Fruit fly (Drosophila melanogaster) whole organism, embryonic: Measurements from ENCODE around the gene Ndfip.

Source experiments
- Antp ChIP-seq: fragments of 200-800 bp; sonication (Bioruptor generic); optimal IDR thresholded peaks from 3 replicates; lab custom pipeline; 2016; ENCODE audit warnings: missing biosample characterization, missing genetic modification characterization
- Bdp1 ChIP-seq: fragments of 200-800 bp; sonication (Bioruptor generic); optimal IDR thresholded peaks from 3 replicates; lab custom pipeline; 2016; ENCODE audit warnings: missing biosample characterization, missing genetic modification characterization
- CG1024 ChIP-seq: fragments of 200-800 bp; sonication (Bioruptor generic); IDR thresholded peaks from 2 replicates; pipeline ENCODE4 v1.3.6; 2022; ENCODE audit warnings: missing biosample characterization, missing genetic modification characterization
- CG10267 ChIP-seq: fragments of 200-800 bp; sonication (Bioruptor generic); optimal IDR thresholded peaks from 2 replicates; lab custom pipeline; 2018; ENCODE audit warnings: missing biosample characterization, mild to moderate bottlenecking, missing genetic modification characterization, moderate library complexity
- CG11456 ChIP-seq: fragments of 200-800 bp; sonication (Bioruptor generic); IDR thresholded peaks from 3 replicates; pipeline ENCODE4 v1.3.6; 2022; ENCODE audit warnings: missing biosample characterization, missing genetic modification characterization
- CG11504 ChIP-seq: fragments of 200-800 bp; sonication (Bioruptor generic); optimal IDR thresholded peaks from 3 replicates; lab custom pipeline; 2019; ENCODE audit warnings: missing biosample characterization, mild to moderate bottlenecking, missing genetic modification characterization, moderate library complexity
- CG12299 ChIP-seq: fragments of 200-800 bp; sonication (Bioruptor generic); optimal IDR thresholded peaks from 2 replicates; lab custom pipeline; 2018; ENCODE audit warnings: missing biosample characterization, mild to moderate bottlenecking, missing genetic modification characterization
- CG12744 ChIP-seq: fragments of 200-800 bp; sonication (Bioruptor generic); optimal IDR thresholded peaks from 2 replicates; lab custom pipeline; 2016; ENCODE audit warnings: missing biosample characterization, missing genetic modification characterization
- CG13894 ChIP-seq: fragments of 200-800 bp; sonication (Bioruptor generic); optimal IDR thresholded peaks from 3 replicates; lab custom pipeline; 2018; ENCODE audit warnings: missing biosample characterization, mild to moderate bottlenecking, missing genetic modification characterization, moderate library complexity
- CG14710 ChIP-seq: fragments of 200-800 bp; sonication (Bioruptor generic); optimal IDR thresholded peaks from 3 replicates; lab custom pipeline; 2019; ENCODE audit warnings: missing biosample characterization, mild to moderate bottlenecking, missing genetic modification characterization, moderate library complexity
- CG15479 ChIP-seq: fragments of 200-800 bp; sonication (Bioruptor generic); optimal IDR thresholded peaks from 3 replicates; lab custom pipeline; 2019; ENCODE audit warnings: missing biosample characterization, mild to moderate bottlenecking, missing genetic modification characterization, moderate library complexity
- CG16815 ChIP-seq: fragments of 200-800 bp; sonication (Bioruptor generic); optimal IDR thresholded peaks from 3 replicates; lab custom pipeline; 2017; ENCODE audit warnings: missing biosample characterization, mild to moderate bottlenecking, missing genetic modification characterization
- CG17568 ChIP-seq: fragments of 200-800 bp; sonication (Bioruptor generic); optimal IDR thresholded peaks from 2 replicates; lab custom pipeline; 2018; ENCODE audit warnings: missing biosample characterization, mild to moderate bottlenecking, missing genetic modification characterization, moderate library complexity
- CG2116 ChIP-seq: fragments of 200-800 bp; sonication (Bioruptor generic); optimal IDR thresholded peaks from 3 replicates; lab custom pipeline; 2018; ENCODE audit warnings: missing biosample characterization, mild to moderate bottlenecking, missing genetic modification characterization
- CG3065 ChIP-seq: fragments of 200-800 bp; sonication (Bioruptor generic); optimal IDR thresholded peaks from 2 replicates; lab custom pipeline; 2016; ENCODE audit warnings: missing biosample characterization, missing genetic modification characterization
- CG31388 ChIP-seq: fragments of 200-800 bp; sonication (Bioruptor generic); optimal IDR thresholded peaks from 2 replicates; lab custom pipeline; 2016; ENCODE audit warnings: missing biosample characterization, missing genetic modification characterization
- CG32532 ChIP-seq: fragments of 200-800 bp; sonication (Bioruptor generic); IDR thresholded peaks from 2 replicates; pipeline ENCODE4 v1.3.6; 2022; ENCODE audit warnings: missing biosample characterization, missing genetic modification characterization
- CG3847 ChIP-seq: fragments of 200-800 bp; sonication (Bioruptor generic); IDR thresholded peaks from 2 replicates; pipeline ENCODE4 v1.3.6; 2022; ENCODE audit warnings: missing biosample characterization, missing genetic modification characterization
- CG4424 ChIP-seq: fragments of 200-800 bp; sonication (Bioruptor generic); optimal IDR thresholded peaks from 3 replicates; lab custom pipeline; 2016; ENCODE audit warnings: missing biosample characterization, missing genetic modification characterization
- CG4820 ChIP-seq: fragments of 200-800 bp; sonication (Bioruptor generic); optimal IDR thresholded peaks from 3 replicates; lab custom pipeline; 2016; ENCODE audit warnings: missing biosample characterization, missing genetic modification characterization
- CG5245 ChIP-seq: fragments of 200-800 bp; sonication (Bioruptor generic); optimal IDR thresholded peaks from 3 replicates; lab custom pipeline; 2016; ENCODE audit warnings: missing biosample characterization, missing genetic modification characterization
- CG6813 ChIP-seq: fragments of 200-800 bp; sonication (Bioruptor generic); optimal IDR thresholded peaks from 2 replicates; lab custom pipeline; 2017; ENCODE audit warnings: missing biosample characterization, missing genetic modification characterization, mild to moderate bottlenecking, moderate library complexity, missing genetic modification reagents
- CG7556 ChIP-seq: fragments of 200-800 bp; sonication (Bioruptor generic); optimal IDR thresholded peaks from 2 replicates; lab custom pipeline; 2017; ENCODE audit warnings: missing biosample characterization, mild to moderate bottlenecking, missing genetic modification characterization
- CG7786 ChIP-seq: fragments of 200-800 bp; sonication (Bioruptor generic); optimal IDR thresholded peaks from 2 replicates; lab custom pipeline; 2016; ENCODE audit warnings: missing biosample characterization, missing genetic modification characterization
- CG7963 ChIP-seq: fragments of 200-800 bp; sonication (Bioruptor generic); IDR thresholded peaks from 3 replicates; pipeline ENCODE4 v1.3.6; 2022; ENCODE audit warnings: missing biosample characterization, missing genetic modification characterization; ENCODE audit not compliant: partially characterized antibody
- CG8478 ChIP-seq: fragments of >200 bp; optimal IDR thresholded peaks from 2 replicates; lab custom pipeline; 2018
- CG9797 ChIP-seq: fragments of 200-800 bp; sonication (Bioruptor generic); optimal IDR thresholded peaks from 3 replicates; lab custom pipeline; 2018; ENCODE audit warnings: missing biosample characterization, mild to moderate bottlenecking, missing genetic modification characterization
- CHES-1-like ChIP-seq: fragments of 200-800 bp; sonication (Bioruptor generic); optimal IDR thresholded peaks from 2 replicates; lab custom pipeline; 2016; ENCODE audit warnings: missing biosample characterization, missing genetic modification characterization
- Camta ChIP-seq: fragments of 200-800 bp; sonication (Bioruptor generic); optimal IDR thresholded peaks from 2 replicates; lab custom pipeline; 2016; ENCODE audit warnings: missing biosample characterization, missing genetic modification characterization
- Dip3 ChIP-seq: fragments of 200-800 bp; sonication (Bioruptor generic); optimal IDR thresholded peaks from 3 replicates; lab custom pipeline; 2016; ENCODE audit warnings: missing biosample characterization, missing genetic modification characterization
- Doc2 ChIP-seq: fragments of 200-800 bp; sonication (Bioruptor generic); IDR thresholded peaks from 2 replicates; pipeline ENCODE4 v1.3.6; 2022; ENCODE audit warnings: missing biosample characterization, missing genetic modification characterization
- Eip74EF ChIP-seq, 2 experiments: fragments of 200-800 bp in 1 of 2; fragments of >200 bp in 1 of 2; sonication (Bioruptor generic) in 1 of 2; optimal IDR thresholded peaks; 2 replicates each; lab custom pipeline; 2017 to 2019; ENCODE audit warnings: missing biosample characterization in 2 of 2, missing genetic modification characterization in 2 of 2, mild to moderate bottlenecking in 1 of 2, moderate library complexity in 1 of 2
- Elba2 ChIP-seq: fragments of 200-800 bp; sonication (Bioruptor generic); optimal IDR thresholded peaks from 3 replicates; lab custom pipeline; 2016; ENCODE audit warnings: missing biosample characterization, missing genetic modification characterization
- HmgZ ChIP-seq: fragments of 200-800 bp; sonication (Bioruptor generic); optimal IDR thresholded peaks from 2 replicates; lab custom pipeline; 2018; ENCODE audit warnings: missing biosample characterization, mild to moderate bottlenecking, missing genetic modification characterization
- Neu2 ChIP-seq: fragments of 200-800 bp; sonication (Bioruptor generic); optimal IDR thresholded peaks from 3 replicates; lab custom pipeline; 2016; ENCODE audit warnings: missing biosample characterization, missing genetic modification characterization, borderline replicate concordance
- Side ChIP-seq: fragments of 200-800 bp; sonication (Bioruptor generic); optimal IDR thresholded peaks from 2 replicates; lab custom pipeline; 2016; ENCODE audit warnings: missing biosample characterization, missing genetic modification characterization
- Sox102F ChIP-seq: fragments of 200-800 bp; sonication (Bioruptor generic); optimal IDR thresholded peaks from 2 replicates; lab custom pipeline; 2018; ENCODE audit warnings: missing biosample characterization, mild to moderate bottlenecking, missing genetic modification characterization, moderate library complexity
- Sry-δ ChIP-seq: fragments of 200-800 bp; sonication (Bioruptor generic); optimal IDR thresholded peaks from 2 replicates; lab custom pipeline; 2016; ENCODE audit warnings: missing biosample characterization, missing genetic modification characterization
- az2 ChIP-seq: fragments of 200-800 bp; sonication (Bioruptor generic); optimal IDR thresholded peaks from 3 replicates; lab custom pipeline; 2016; ENCODE audit warnings: missing biosample characterization, missing genetic modification characterization
- bsh ChIP-seq, 2 experiments: fragments of 200-800 bp; sonication (Bioruptor generic); optimal IDR thresholded peaks; 2 replicates each; lab custom pipeline; 2017 to 2018; ENCODE audit warnings: mild to moderate bottlenecking in 2 of 2, missing biosample characterization in 2 of 2, missing genetic modification characterization in 2 of 2, moderate library complexity in 1 of 2
- crp ChIP-seq, 2 experiments: fragments of 200-800 bp; sonication (Bioruptor generic); optimal IDR thresholded peaks; 2 replicates in 1 of 2; 3 replicates in 1 of 2; lab custom pipeline; 2017; ENCODE audit warnings: missing biosample characterization in 2 of 2, missing genetic modification characterization in 2 of 2, mild to moderate bottlenecking in 1 of 2, moderate library complexity in 1 of 2
- fu2 ChIP-seq: fragments of 200-800 bp; sonication (Bioruptor generic); optimal IDR thresholded peaks from 2 replicates; lab custom pipeline; 2016; ENCODE audit warnings: missing biosample characterization, missing genetic modification characterization
- gt ChIP-seq: fragments of 200-800 bp; sonication (Bioruptor generic); IDR thresholded peaks from 2 replicates; pipeline ENCODE4 v1.3.6; 2022; ENCODE audit warnings: missing biosample characterization, missing genetic modification characterization
- lmd ChIP-seq: fragments of 200-800 bp; sonication (Bioruptor generic); IDR thresholded peaks from 2 replicates; pipeline ENCODE4 v1.3.6; 2022; ENCODE audit warnings: missing biosample characterization, missing genetic modification characterization
- org-1 ChIP-seq: fragments of 200-800 bp; sonication (Bioruptor generic); optimal IDR thresholded peaks from 2 replicates; lab custom pipeline; 2017; ENCODE audit warnings: missing biosample characterization, missing genetic modification characterization
- pros ChIP-seq: fragments of 200-800 bp; sonication (Bioruptor generic); optimal IDR thresholded peaks from 3 replicates; lab custom pipeline; 2019; ENCODE audit warnings: missing biosample characterization, mild to moderate bottlenecking, missing genetic modification characterization, moderate library complexity
- repo ChIP-seq: fragments of 200-800 bp; sonication (Bioruptor generic); optimal IDR thresholded peaks from 2 replicates; lab custom pipeline; 2016; ENCODE audit warnings: missing biosample characterization, missing genetic modification characterization
- ro ChIP-seq: fragments of 200-800 bp; sonication (Bioruptor generic); IDR thresholded peaks from 2 replicates; pipeline ENCODE4 v1.3.6; 2022; ENCODE audit warnings: missing biosample characterization, missing genetic modification characterization
- salm ChIP-seq: fragments of 200-800 bp; sonication (Bioruptor generic); optimal IDR thresholded peaks from 2 replicates; lab custom pipeline; 2018; ENCODE audit warnings: missing biosample characterization, mild to moderate bottlenecking, missing genetic modification characterization
- tgo ChIP-seq: fragments of 200-800 bp; sonication (Bioruptor generic); IDR thresholded peaks from 3 replicates; pipeline ENCODE4 v1.3.6; 2022; ENCODE audit warnings: missing biosample characterization, missing genetic modification characterization
- tio ChIP-seq: fragments of 200-800 bp; sonication (Bioruptor generic); optimal IDR thresholded peaks from 2 replicates; lab custom pipeline; 2017; ENCODE audit warnings: missing biosample characterization, missing genetic modification characterization, inconsistent platforms
- tup ChIP-seq: fragments of 200-800 bp; sonication (Bioruptor generic); optimal IDR thresholded peaks from 2 replicates; lab custom pipeline; 2016; ENCODE audit warnings: missing biosample characterization, mild to moderate bottlenecking, missing genetic modification characterization, moderate library complexity

Ndfip gene

DNA sequence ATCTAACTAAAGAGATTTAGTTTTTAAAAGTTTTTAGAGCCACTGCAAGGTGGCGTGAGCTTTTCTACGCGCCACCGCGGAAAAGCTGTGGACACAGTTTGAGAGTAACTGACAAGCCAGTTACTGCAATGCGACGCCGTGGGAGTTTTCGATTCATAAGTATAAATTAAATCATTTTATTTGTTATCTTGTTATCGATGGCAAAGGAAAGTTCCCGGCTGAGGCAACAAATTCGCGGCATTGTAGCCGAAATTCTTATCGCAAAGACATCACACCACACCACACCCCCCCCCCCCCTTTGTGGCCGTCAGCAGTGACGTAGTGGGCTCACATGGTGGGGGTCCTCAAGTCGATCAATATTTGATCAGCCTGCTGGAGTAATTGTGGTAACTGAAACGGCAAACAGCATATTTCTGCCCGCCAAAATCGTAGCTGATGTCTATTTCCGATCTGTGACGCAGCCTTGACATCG lies 1.8 kb upstream of the Ndfip start (continued):
- TF ChIP-seq CG14710 (tag; lab: Kevin White, UChicago) (peak; percentile 0), Side (no peak), CG12299 (tag; lab: Kevin White, UChicago) (no peak), tgo (GFP tag; lab: Robert Waterston, UW) (no peak), CG16815 (GFP tag; lab: Kevin White, UChicago) (no peak), tup (GFP tag; lab: Kevin White, UChicago) (no peak), lmd (no peak), CG3847 (GFP tag; lab: Robert Waterston, UW) (no peak), CG9797 (no peak), Sox102F (no peak), CG32532 (GFP tag; lab: Robert Waterston, UW) (peak; percentile 42), Elba2 (GFP tag; lab: Kevin White, UChicago) (no peak), Bdp1 (no peak), crp (GFP tag; optimal IDR thresholded peaks at IDR 0.05; lab: Kevin White, UChicago) (peak in 1 of 2 experiments; percentile 4), gt (GFP tag; lab: Robert Waterston, UW) (no peak), CG5245 (GFP tag; lab: Kevin White, UChicago) (no peak), CG13894 (tag; lab: Kevin White, UChicago) (peak; percentile 45), Camta (GFP tag; lab: Kevin White, UChicago) (no peak), Doc2 (GFP tag; lab: Robert Waterston, UW) (no peak), ro (GFP tag; lab: Robert Waterston, UW) (no peak), CG1024 (no peak), pros (GFP tag; lab: Kevin White, UChicago) (no peak), CG6813 (GFP tag; lab: Kevin White, UChicago) (peak; percentile 72), CHES-1-like (GFP tag; lab: Kevin White, UChicago) (peak; percentile 12), HmgZ (tag; lab: Kevin White, UChicago) (peak; percentile 49), tio (GFP tag; lab: Kevin White, UChicago) (no peak), CG4424 (no peak), CG11456 (GFP tag; lab: Robert Waterston, UW) (no peak), az2 (GFP tag; lab: Kevin White, UChicago) (no peak), Antp (GFP tag; lab: Kevin White, UChicago) (no peak), CG7556 (GFP tag; lab: Kevin White, UChicago) (no peak), CG15479 (no peak), CG7963 (GFP tag; lab: Robert Waterston, UW) (no peak), CG3065 (GFP tag; lab: Kevin White, UChicago) (no peak), CG12744 (GFP tag; lab: Kevin White, UChicago) (no peak), Neu2 (GFP tag; lab: Kevin White, UChicago) (no peak), repo (GFP tag; lab: Kevin White, UChicago) (no peak), CG10267 (tag; lab: Kevin White, UChicago) (no peak), Dip3 (GFP tag; lab: Kevin White, UChicago) (no peak), org-1 (GFP tag; lab: Kevin White, UChicago) (no peak), fu2 (GFP tag; lab: Kevin White, UChicago) (no peak), CG7786 (GFP tag; lab: Kevin White, UChicago) (no peak), CG2116 (peak; percentile 35), CG4820 (GFP tag; lab: Kevin White, UChicago) (no peak), salm (tag; lab: Kevin White, UChicago) (no peak), CG17568 (GFP tag; lab: Kevin White, UChicago) (peak; percentile 36), Eip74EF (GFP tag; optimal IDR thresholded peaks at IDR 0.05; lab: Kevin White, UChicago) (no peak), bsh (GFP tag; optimal IDR thresholded peaks at IDR 0.05; lab: Kevin White, UChicago) (peak in 1 of 2 experiments; percentile 20), Sry-δ (GFP tag; lab: Kevin White, UChicago) (no peak), CG31388 (GFP tag; lab: Kevin White, UChicago) (no peak), CG11504 (tag; lab: Kevin White, UChicago) (peak; percentile 36), CG8478 (no peak)
